Fruit fly (Drosophila melanogaster) whole organism, embryonic: Measurements from ENCODE around the gene CG13028.

Experiments used
- CG11093 ChIP-seq: fragments of 200-800 bp; sonication (Bioruptor generic); IDR thresholded peaks from 3 replicates; pipeline ENCODE4 v1.3.6; 2022; ENCODE audit warnings: missing biosample characterization, missing genetic modification characterization
- CG14441 ChIP-seq: fragments of 200-800 bp; sonication (Bioruptor generic); IDR thresholded peaks from 2 replicates; pipeline ENCODE4 v1.3.6; 2022; ENCODE audit warnings: missing biosample characterization, missing genetic modification characterization
- CG16815 ChIP-seq: fragments of 200-800 bp; sonication (Bioruptor generic); optimal IDR thresholded peaks from 3 replicates; lab custom pipeline; 2017; ENCODE audit warnings: missing biosample characterization, mild to moderate bottlenecking, missing genetic modification characterization
- CG1792 ChIP-seq: fragments of 200-800 bp; sonication (Bioruptor generic); optimal IDR thresholded peaks from 2 replicates; lab custom pipeline; 2016; ENCODE audit warnings: missing biosample characterization, missing genetic modification characterization
- CG9609 ChIP-seq: fragments of 200-800 bp; sonication (Bioruptor generic); optimal IDR thresholded peaks from 3 replicates; lab custom pipeline; 2016; ENCODE audit warnings: missing biosample characterization, missing genetic modification characterization
- Meics ChIP-seq: fragments of 200-800 bp; sonication (Bioruptor generic); optimal IDR thresholded peaks from 2 replicates; lab custom pipeline; 2017; ENCODE audit warnings: missing biosample characterization, mild to moderate bottlenecking, missing genetic modification characterization
- Rfx ChIP-seq: fragments of 200-800 bp; sonication (Bioruptor generic); IDR thresholded peaks from 2 replicates; pipeline ENCODE4 v1.3.6; 2022; ENCODE audit warnings: missing biosample characterization, missing genetic modification characterization
- abd-A ChIP-seq: fragments of 200-800 bp; sonication (Bioruptor generic); optimal IDR thresholded peaks from 3 replicates; lab custom pipeline; 2019; ENCODE audit warnings: missing biosample characterization, mild to moderate bottlenecking, missing genetic modification characterization, moderate library complexity
- croc ChIP-seq: fragments of 200-800 bp; sonication (Bioruptor generic); conservative IDR thresholded peaks from 3 replicates; pipeline ENCODE4 v1.3.6; 2022; ENCODE audit warnings: missing biosample characterization, missing genetic modification characterization
- dimm ChIP-seq: fragments of 200-800 bp; sonication (Bioruptor generic); IDR thresholded peaks from 2 replicates; pipeline ENCODE4 v1.3.6; 2022; ENCODE audit warnings: missing biosample characterization, missing genetic modification characterization
- fd96Cb ChIP-seq: fragments of 200-800 bp; sonication (Bioruptor generic); optimal IDR thresholded peaks from 2 replicates; lab custom pipeline; 2018; ENCODE audit warnings: missing biosample characterization, mild to moderate bottlenecking, missing genetic modification characterization, moderate library complexity
- hbn ChIP-seq: fragments of 200-800 bp; sonication (Bioruptor generic); IDR thresholded peaks from 2 replicates; pipeline ENCODE4 v1.3.6; 2022; ENCODE audit warnings: missing biosample characterization, missing genetic modification characterization; ENCODE audit not compliant: partially characterized antibody
- zf30C ChIP-seq: fragments of 200-800 bp; sonication (Bioruptor generic); optimal IDR thresholded peaks from 3 replicates; lab custom pipeline; 2018; ENCODE audit warnings: missing biosample characterization, mild to moderate bottlenecking, missing genetic modification characterization

- no peak for TF ChIP-seq CG9609 (GFP tag; lab: Kevin White, UChicago)
- TF ChIP-seq Rfx (GFP tag; lab: Robert Waterston, UW) = no peak
- no peak for TF ChIP-seq CG16815
- TF ChIP-seq abd-A (tag; lab: Kevin White, UChicago) = no peak
- TF ChIP-seq CG14441 (GFP tag; lab: Robert Waterston, UW) = no peak
- TF ChIP-seq zf30C (GFP tag; lab: Kevin White, UChicago) = no peak
- no peak for TF ChIP-seq CG1792 (GFP tag; lab: Kevin White, UChicago)
- no peak for TF ChIP-seq CG11093 (GFP tag; lab: Robert Waterston, UW)
- no peak for TF ChIP-seq Meics (GFP tag; lab: Kevin White, UChicago)
- TF ChIP-seq croc (GFP tag; lab: Robert Waterston, UW) = no peak
- TF ChIP-seq dimm (GFP tag; lab: Robert Waterston, UW) = no peak
- no peak for TF ChIP-seq hbn (GFP tag; lab: Robert Waterston, UW)
- no peak for TF ChIP-seq fd96Cb (tag; lab: Kevin White, UChicago)
Observed at dm6 chr3L:16915766-16916476, 7.1 kb upstream of the CG13028 start.
